Worm (Caenorhabditis elegans) whole organism, L1 larva: Measurements from ENCODE around the gene taf-6.2.

Experiments
- C16A3.4 ChIP-seq: fragments of 150-350 bp; optimal IDR thresholded peaks from 2 replicates; lab custom pipeline; 2014; ENCODE audit warnings: missing biosample characterization, missing genetic modification characterization
- F16B12.6 ChIP-seq: fragments of 150-350 bp; optimal IDR thresholded peaks from 2 replicates; lab custom pipeline; 2014; ENCODE audit warnings: missing biosample characterization, missing genetic modification characterization
- aha-1 ChIP-seq: fragments of 150-350 bp; optimal IDR thresholded peaks from 2 replicates; lab custom pipeline; 2014; ENCODE audit warnings: missing biosample characterization, missing genetic modification characterization
- alr-1 ChIP-seq: fragments of 200-800 bp; sonication (Bioruptor generic); optimal IDR thresholded peaks from 2 replicates; lab custom pipeline; 2018; ENCODE audit warnings: borderline replicate concordance, mild to moderate bottlenecking, missing genetic modification characterization, missing compliant biosample characterization
- blmp-1 ChIP-seq: fragments of 150-350 bp; optimal IDR thresholded peaks from 2 replicates; lab custom pipeline; 2014; ENCODE audit warnings: missing biosample characterization, missing genetic modification characterization
- ceh-82 ChIP-seq, 3 experiments: fragments of 150-350 bp in 1 of 3; sonication (generic microtip) in 2 of 3; optimal IDR thresholded peaks; 2 replicates each; lab custom pipeline; 2014 to 2017; ENCODE audit warnings: missing biosample characterization in 3 of 3, missing genetic modification characterization in 3 of 3
- ces-1 ChIP-seq: fragments of 150-350 bp; optimal IDR thresholded peaks from 2 replicates; lab custom pipeline; 2014; ENCODE audit warnings: missing biosample characterization, missing genetic modification reagents, missing genetic modification characterization
- dpl-1 ChIP-seq, 3 experiments: fragments of 150-350 bp in 2 of 3; sonication (generic microtip) in 1 of 3; optimal IDR thresholded peaks; 2 replicates each; lab custom pipeline; 2014 to 2017; ENCODE audit warnings: missing biosample characterization in 3 of 3, missing genetic modification characterization in 3 of 3, missing genetic modification reagents in 3 of 3
- efl-1 ChIP-seq, 4 experiments: fragments of 150-350 bp; optimal IDR thresholded peaks in 3 of 4; peaks in 1 of 4; 1 replicate in 1 of 4; 2 replicates in 3 of 4; lab custom pipeline; 2014; ENCODE audit warnings: missing biosample characterization in 2 of 4, missing genetic modification characterization in 2 of 4, missing genetic modification reagents in 2 of 4
- efl-3 ChIP-seq: fragments of 200-800 bp; sonication (Bioruptor generic); optimal IDR thresholded peaks from 2 replicates; lab custom pipeline; 2018; ENCODE audit warnings: mild to moderate bottlenecking, missing genetic modification characterization, missing compliant biosample characterization
- ets-5 ChIP-seq: fragments of 200-800 bp; sonication (Bioruptor generic); IDR thresholded peaks from 2 replicates; pipeline ENCODE4 v1.3.6; 2022; ENCODE audit warnings: missing genetic modification characterization, missing compliant biosample characterization
- fkh-10 ChIP-seq: sonication (generic microtip); optimal IDR thresholded peaks from 2 replicates; lab custom pipeline; 2017; ENCODE audit warnings: missing biosample characterization, missing genetic modification reagents, missing genetic modification characterization
- fkh-8 ChIP-seq: sonication (generic microtip); optimal IDR thresholded peaks from 2 replicates; lab custom pipeline; 2016; ENCODE audit warnings: mild to moderate bottlenecking, missing genetic modification characterization, missing compliant biosample characterization
- grh-1 ChIP-seq: fragments of 200-800 bp; sonication (Bioruptor generic); IDR thresholded peaks from 2 replicates; pipeline ENCODE4 v1.3.6; 2022; ENCODE audit warnings: missing genetic modification reagents, missing genetic modification characterization, missing compliant biosample characterization
- hpl-2 ChIP-seq: fragments of 150-350 bp; optimal IDR thresholded peaks from 2 replicates; lab custom pipeline; 2014; ENCODE audit warnings: missing biosample characterization, missing genetic modification reagents, missing genetic modification characterization
- lin-14 ChIP-seq: fragments of 200-800 bp; sonication (Bioruptor generic); optimal IDR thresholded peaks from 2 replicates; lab custom pipeline; 2018; ENCODE audit warnings: mild to moderate bottlenecking, missing genetic modification characterization, moderate library complexity, missing compliant biosample characterization
- lin-15B ChIP-seq: fragments of 150-350 bp; sonication (generic microtip); optimal IDR thresholded peaks from 3 replicates; lab custom pipeline; 2014; ENCODE audit warnings: missing biosample characterization, missing genetic modification characterization
- lin-35 ChIP-seq, 2 experiments: fragments of 150-350 bp; optimal IDR thresholded peaks; 2 replicates each; lab custom pipeline; 2014; ENCODE audit warnings: missing biosample characterization in 2 of 2, missing genetic modification characterization in 2 of 2, missing genetic modification reagents in 2 of 2
- lin-39 ChIP-seq: fragments of 150-350 bp; optimal IDR thresholded peaks from 2 replicates; lab custom pipeline; 2014; ENCODE audit warnings: missing biosample characterization, missing genetic modification reagents, missing genetic modification characterization
- lsy-2 ChIP-seq, 2 experiments: fragments of 150-350 bp; optimal IDR thresholded peaks; 2 replicates each; lab custom pipeline; 2014; ENCODE audit warnings: missing biosample characterization in 2 of 2, missing genetic modification characterization in 2 of 2
- mdl-1 ChIP-seq, 2 experiments: fragments of 150-350 bp; optimal IDR thresholded peaks; 2 replicates each; lab custom pipeline; 2014 to 2017; ENCODE audit warnings: missing biosample characterization in 2 of 2, missing genetic modification characterization in 2 of 2, inconsistent platforms in 1 of 2
- mef-2 ChIP-seq: fragments of 150-350 bp; optimal IDR thresholded peaks from 2 replicates; lab custom pipeline; 2014; ENCODE audit warnings: missing biosample characterization, missing genetic modification characterization
- mep-1 ChIP-seq: fragments of 150-350 bp; optimal IDR thresholded peaks from 2 replicates; lab custom pipeline; 2014; ENCODE audit warnings: missing biosample characterization, missing genetic modification characterization
- nhr-11 ChIP-seq: fragments of 150-350 bp; optimal IDR thresholded peaks from 2 replicates; lab custom pipeline; 2014; ENCODE audit warnings: missing biosample characterization, missing genetic modification characterization
- nhr-12 ChIP-seq: sonication (generic microtip); optimal IDR thresholded peaks from 2 replicates; lab custom pipeline; 2017; ENCODE audit warnings: missing biosample characterization, missing genetic modification characterization
- nhr-20 ChIP-seq: sonication (generic microtip); optimal IDR thresholded peaks from 2 replicates; lab custom pipeline; 2016; ENCODE audit warnings: mild to moderate bottlenecking, missing genetic modification characterization, missing compliant biosample characterization
- nhr-28 ChIP-seq: fragments of 150-350 bp; optimal IDR thresholded peaks from 2 replicates; lab custom pipeline; 2014; ENCODE audit warnings: missing biosample characterization, missing genetic modification characterization
- nhr-47 ChIP-seq: sonication (generic microtip); optimal IDR thresholded peaks from 2 replicates; lab custom pipeline; 2016; ENCODE audit warnings: mild to moderate bottlenecking, missing genetic modification characterization, moderate library complexity, missing compliant biosample characterization
- nhr-71 ChIP-seq: sonication (generic microtip); optimal IDR thresholded peaks from 2 replicates; lab custom pipeline; 2016; ENCODE audit warnings: mild to moderate bottlenecking, missing genetic modification characterization, moderate library complexity, missing compliant biosample characterization
- nhr-77 ChIP-seq: fragments of 150-350 bp; optimal IDR thresholded peaks from 2 replicates; lab custom pipeline; 2014; ENCODE audit warnings: missing biosample characterization, missing genetic modification characterization
- rnt-1 ChIP-seq: sonication (generic microtip); optimal IDR thresholded peaks from 2 replicates; lab custom pipeline; 2016; ENCODE audit warnings: mild to moderate bottlenecking, missing genetic modification characterization, moderate library complexity, missing compliant biosample characterization
- skn-1 ChIP-seq: fragments of 150-350 bp; optimal IDR thresholded peaks from 2 replicates; lab custom pipeline; 2014; ENCODE audit warnings: missing biosample characterization, missing genetic modification characterization
- snpc-4 ChIP-seq: fragments of 150-350 bp; optimal IDR thresholded peaks from 2 replicates; lab custom pipeline; 2014; ENCODE audit warnings: missing biosample characterization, missing genetic modification characterization
- snu-23 ChIP-seq: sonication (generic microtip); optimal IDR thresholded peaks from 2 replicates; lab custom pipeline; 2016; ENCODE audit warnings: missing genetic modification characterization, missing compliant biosample characterization
- swsn-7 ChIP-seq: sonication (generic microtip); optimal IDR thresholded peaks from 2 replicates; lab custom pipeline; 2016; ENCODE audit warnings: missing genetic modification characterization, missing compliant biosample characterization
- tbx-2 ChIP-seq: sonication (generic microtip); optimal IDR thresholded peaks from 2 replicates; lab custom pipeline; 2016; ENCODE audit warnings: missing genetic modification characterization, missing compliant biosample characterization
- tlp-1 ChIP-seq: fragments of 150-350 bp; optimal IDR thresholded peaks from 2 replicates; lab custom pipeline; 2014; ENCODE audit warnings: missing biosample characterization, missing genetic modification characterization
- unc-62 ChIP-seq: fragments of 150-350 bp; optimal IDR thresholded peaks from 2 replicates; lab custom pipeline; 2014; ENCODE audit warnings: missing biosample characterization, missing genetic modification reagents, missing genetic modification characterization
- vab-15 ChIP-seq: sonication (generic microtip); optimal IDR thresholded peaks from 2 replicates; lab custom pipeline; 2017; ENCODE audit warnings: missing genotype, mild to moderate bottlenecking, missing genetic modification characterization, missing compliant biosample characterization
- xbp-1 ChIP-seq: sonication (generic microtip); optimal IDR thresholded peaks from 2 replicates; lab custom pipeline; 2016; ENCODE audit warnings: missing genetic modification characterization, missing compliant biosample characterization

The taf-6.2 gene

ce11 chrIV:3742426-3742839 lies 47.9 kb upstream of the taf-6.2 start (continued):
- TF ChIP-seq rnt-1 (tag; lab: Kevin White, UChicago) (peak; percentile 89), skn-1 (tag; lab: Kevin White, UChicago) (peak; percentile 77)
- TF ChIP-seq, all 84 proteins: peak for 55

DNA sequence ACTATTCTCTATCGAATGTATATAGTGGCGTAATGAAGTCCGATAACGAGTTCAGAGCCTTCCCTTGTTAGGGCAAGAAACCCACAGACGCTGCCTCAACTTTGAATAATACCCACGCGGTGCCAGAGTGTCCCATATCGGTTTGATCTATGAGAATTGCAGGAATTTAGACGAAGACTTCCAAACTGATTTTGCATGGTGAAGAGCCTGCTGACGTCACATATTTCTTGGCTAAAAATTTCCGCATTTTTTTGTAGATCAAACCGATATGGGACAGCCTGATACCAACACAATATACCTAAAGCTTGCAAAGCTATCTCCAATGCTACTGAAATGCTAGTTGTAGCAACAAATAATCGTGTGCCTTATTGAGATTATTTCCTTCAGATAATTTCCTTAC lies 47.3 kb upstream of the taf-6.2 start:
- TF ChIP-seq F16B12.6 (tag; lab: Kevin White, UChicago) = no peak
- no peak for TF ChIP-seq efl-1 (optimal IDR thresholded peaks at IDR 0.05; lab: Kevin White, UChicago)
- TF ChIP-seq efl-1 (GFP tag; optimal IDR thresholded peaks at IDR 0.05 in 1 of 2; lab: Kevin White, UChicago) = peak in 1 of 2 experiments; percentile 87

DNA sequence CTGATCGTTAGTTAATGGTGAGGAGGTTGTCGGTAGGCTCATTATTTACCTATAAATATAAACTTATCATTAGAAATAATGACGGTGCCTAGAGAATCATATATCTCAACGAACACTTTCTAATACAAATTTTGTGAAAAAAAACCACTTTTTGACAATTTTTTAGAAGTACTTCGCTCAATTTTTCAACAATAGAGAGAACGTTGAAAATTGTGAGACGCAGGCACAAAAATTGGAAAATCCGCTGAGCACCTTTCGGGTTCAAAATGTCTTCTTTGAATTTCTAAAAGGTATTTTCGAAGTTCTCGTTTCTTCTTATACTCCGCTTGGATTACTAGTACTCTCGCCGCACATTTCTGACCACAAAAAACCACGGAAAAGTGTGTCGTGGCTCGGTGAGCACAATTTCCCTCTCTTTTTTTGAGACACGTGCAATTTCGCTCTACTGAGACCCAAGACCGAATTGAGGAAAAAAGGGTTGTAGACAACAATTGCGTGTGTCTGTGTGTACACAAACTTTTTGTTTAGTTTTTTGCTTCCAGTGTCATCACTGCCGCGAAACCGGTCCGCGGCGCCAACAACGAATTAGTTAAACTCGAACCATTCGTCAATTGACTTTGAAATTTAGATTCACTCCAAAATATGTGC lies 46.4 kb upstream of the taf-6.2 start, which contains the start of gene nape-1:
nape-1 (minus strand) TSS at position 51 of the 648 bp plus-strand sequence.
- TF ChIP-seq ets-5 (GFP tag; lab: Robert Waterston, UW) (no peak), ces-1 (no peak), vab-15 (no peak), F16B12.6 (tag; lab: Kevin White, UChicago) (peak; percentile 24), swsn-7 (tag; lab: Kevin White, UChicago) (peak; percentile 10), lsy-2 (tag; optimal IDR thresholded peaks at IDR 0.05; lab: Kevin White, UChicago) (peak in 1 of 2 experiments; percentile 64), lin-15B (tag; lab: Kevin White, UChicago) (peak; percentile 34), alr-1 (tag; lab: Kevin White, UChicago) (no peak), mef-2 (tag; lab: Kevin White, UChicago) (peak; percentile 35), nhr-28 (tag; lab: Kevin White, UChicago) (no peak), nhr-71 (tag; lab: Kevin White, UChicago) (peak; percentile 41), snu-23 (GFP tag; lab: Kevin White, UChicago) (peak; percentile 31), nhr-20 (tag; lab: Kevin White, UChicago) (peak; percentile 18), aha-1 (tag; lab: Kevin White, UChicago) (no peak), mep-1 (tag; lab: Kevin White, UChicago) (peak; percentile 0), mdl-1 (tag; optimal IDR thresholded peaks at IDR 0.05; lab: Kevin White, UChicago) (peak in 1 of 2 experiments; percentile 64), fkh-8 (tag; lab: Kevin White, UChicago) (peak; percentile 47), lin-14 (GFP tag; lab: Kevin White, UChicago) (peak; percentile 81), xbp-1 (tag; lab: Kevin White, UChicago) (peak; percentile 5), tbx-2 (peak; percentile 43), grh-1 (GFP tag; lab: Robert Waterston, UW) (peak; percentile 41; the same call in 1 of the 2 replicates), dpl-1 (GFP tag; optimal IDR thresholded peaks at IDR 0.05; lab: Kevin White, UChicago) (peak in 2 of 3 experiments; percentile 2 to 35), unc-62 (GFP tag; lab: Kevin White, UChicago) (no peak), ceh-82 (tag; optimal IDR thresholded peaks at IDR 0.05; lab: Kevin White, UChicago) (peak in 1 of 3 experiments; percentile 54), nhr-77 (tag; lab: Kevin White, UChicago) (peak; percentile 77), efl-3 (GFP tag; lab: Kevin White, UChicago) (no peak), efl-1 (optimal IDR thresholded peaks at IDR 0.05; lab: Kevin White, UChicago) (peak; percentile 40 to 47), efl-1 (GFP tag; optimal IDR thresholded peaks at IDR 0.05 in 1 of 2; lab: Kevin White, UChicago) (peak; percentile 26 to 93), lin-35 (GFP tag; optimal IDR thresholded peaks at IDR 0.05; lab: Kevin White, UChicago) (peak; percentile 18 to 46), fkh-10 (GFP tag; lab: Kevin White, UChicago) (no peak), nhr-11 (tag; lab: Kevin White, UChicago) (no peak)

ce11 chrIV:3738655-3739403 lies 44.3 kb upstream of the taf-6.2 start, which contains the start of gene nape-2:
Gene nape-2 (minus strand): TSS chrIV:3738925.
- TF ChIP-seq nhr-11 (tag; lab: Kevin White, UChicago) (no peak), lsy-2 (tag; optimal IDR thresholded peaks at IDR 0.05; lab: Kevin White, UChicago) (peak in 1 of 2 experiments; percentile 32), blmp-1 (tag; lab: Kevin White, UChicago) (peak; percentile 5), lin-39 (tag; lab: Kevin White, UChicago) (no peak), efl-1 (optimal IDR thresholded peaks at IDR 0.05; lab: Kevin White, UChicago) (no peak), efl-1 (GFP tag; optimal IDR thresholded peaks at IDR 0.05 in 1 of 2; lab: Kevin White, UChicago) (peak in 1 of 2 experiments; percentile 91), snpc-4 (peak; percentile 37), fkh-10 (GFP tag; lab: Kevin White, UChicago) (no peak), lin-15B (tag; lab: Kevin White, UChicago) (peak; percentile 45), lin-14 (GFP tag; lab: Kevin White, UChicago) (peak; percentile 70), lin-35 (GFP tag; optimal IDR thresholded peaks at IDR 0.05; lab: Kevin White, UChicago) (peak in 1 of 2 experiments; percentile 32), nhr-77 (tag; lab: Kevin White, UChicago) (peak; percentile 16), nhr-47 (peak; percentile 6), alr-1 (tag; lab: Kevin White, UChicago) (peak; percentile 60), xbp-1 (tag; lab: Kevin White, UChicago) (no peak), rnt-1 (tag; lab: Kevin White, UChicago) (peak; percentile 30), nhr-12 (tag; lab: Kevin White, UChicago) (no peak), C16A3.4 (tag; lab: Kevin White, UChicago) (no peak), dpl-1 (GFP tag; optimal IDR thresholded peaks at IDR 0.05; lab: Kevin White, UChicago) (peak in 1 of 3 experiments; percentile 22), mep-1 (tag; lab: Kevin White, UChicago) (no peak), tlp-1 (tag; lab: Kevin White, UChicago) (no peak), hpl-2 (GFP tag; lab: Kevin White, UChicago) (no peak)
- TF ChIP-seq, all 84 proteins: peak for 12
